Worm (Caenorhabditis elegans): ENCODE data around the gene C16D2.3.

DNA sequence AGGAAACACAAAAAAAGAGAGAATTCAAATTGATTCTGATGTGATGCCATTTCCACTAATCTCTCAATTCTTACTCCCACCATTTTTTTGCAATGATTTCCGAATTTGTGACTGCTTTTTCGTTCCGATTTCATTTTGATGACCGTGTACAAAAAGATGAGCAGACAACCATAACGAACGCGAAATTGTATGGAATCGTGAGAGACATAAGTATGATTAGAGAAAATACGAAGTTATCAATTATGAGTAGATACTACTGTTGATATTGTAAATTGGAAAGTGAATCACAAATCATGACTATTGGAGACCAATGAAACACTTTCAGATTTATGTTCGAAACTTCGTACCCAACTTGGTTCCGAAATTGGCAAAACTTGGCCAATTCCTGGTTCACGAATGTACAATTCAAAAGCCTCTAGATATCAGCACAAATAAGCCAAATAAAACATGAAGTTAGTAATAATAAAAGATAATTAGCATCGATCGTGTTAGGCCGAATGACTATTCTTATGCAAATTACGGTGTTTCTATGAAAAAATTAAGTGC, 26.4 kb upstream of the C16D2.3 start:
- TF ChIP-seq klf-2 (GFP tag; conservative IDR thresholded peaks at IDR 0.05) (no peak), med-1 (GFP tag; optimal IDR thresholded peaks at IDR 0.05; ENCODE audit: insufficient read depth) (no peak), cog-1 (tag; optimal IDR thresholded peaks at IDR 0.05) (no peak)
